Worm (Caenorhabditis elegans): Measurements from ENCODE around the gene his-37.

DNA sequence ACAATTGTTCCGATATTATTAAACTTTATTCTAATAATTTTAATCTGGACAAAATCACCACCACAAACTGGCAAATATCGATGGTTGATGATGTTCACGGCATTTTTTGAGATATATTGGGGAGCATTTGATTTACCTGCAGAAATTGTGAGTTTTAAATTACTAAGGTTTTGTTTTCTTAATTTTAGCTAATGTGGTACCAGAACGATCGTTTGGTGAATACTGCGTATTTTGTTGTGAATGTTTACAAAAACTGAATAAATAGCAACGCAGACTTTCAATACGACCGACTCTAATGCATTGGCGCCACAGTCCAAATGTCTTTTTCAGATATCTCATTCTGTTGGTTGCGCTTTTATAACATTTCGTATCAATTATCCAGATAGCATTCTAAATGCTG is 25.2 kb upstream of the his-37 start:
- no peak for TF ChIP-seq ces-1 (GFP tag; optimal IDR thresholded peaks at IDR 0.05)
- TF ChIP-seq elt-3 (tag; optimal IDR thresholded peaks at IDR 0.05) = no peak
- no peak for TF ChIP-seq nhr-28 (tag; optimal IDR thresholded peaks at IDR 0.05)
- no peak for TF ChIP-seq lsy-2 (tag; optimal IDR thresholded peaks at IDR 0.05)
- no peak for TF ChIP-seq bed-3 (GFP tag; optimal IDR thresholded peaks at IDR 0.05)
- no peak for TF ChIP-seq elt-1 (tag; optimal IDR thresholded peaks at IDR 0.05; ENCODE audit: borderline replicate concordance, insufficient read depth)
- TF ChIP-seq unc-62 (GFP tag; optimal IDR thresholded peaks at IDR 0.05) = no peak
- no peak for TF ChIP-seq pha-4 (tag; optimal IDR thresholded peaks at IDR 0.05)
- TF ChIP-seq ceh-39 (tag; optimal IDR thresholded peaks at IDR 0.05) = no peak
- TF ChIP-seq ztf-11 (tag; optimal IDR thresholded peaks at IDR 0.05) = no peak
- TF ChIP-seq blmp-1 (tag; optimal IDR thresholded peaks at IDR 0.05) = no peak
- no peak for TF ChIP-seq nhr-12 (tag; optimal IDR thresholded peaks at IDR 0.05)
- TF ChIP-seq unc-39 (tag; optimal IDR thresholded peaks at IDR 0.05) = no peak
- no peak for TF ChIP-seq lin-13 (tag; optimal IDR thresholded peaks at IDR 0.05)
